Worm (Caenorhabditis elegans) whole organism, midembryonic: ENCODE results near the gene K12B6.4.
A peak's percentile ranks its signal among the peaks of the same experiment; 100 is the strongest.

ENCODE experiments used
- T22C8.4 ChIP-seq: fragments of 200-800 bp; sonication (Bioruptor generic); IDR thresholded peaks from 2 replicates; pipeline ENCODE4 v1.3.6; 2022; ENCODE audit warnings: missing genetic modification characterization, missing compliant biosample characterization
- cog-1 ChIP-seq: sonication (generic microtip); optimal IDR thresholded peaks from 2 replicates; lab custom pipeline; 2016; ENCODE audit warnings: missing genetic modification characterization, missing compliant biosample characterization
- flt-1 ChIP-seq: fragments of 200-800 bp; sonication (Bioruptor generic); IDR thresholded peaks from 2 replicates; pipeline ENCODE4 v1.3.6; 2022; ENCODE audit warnings: missing genetic modification characterization, missing compliant biosample characterization
- klf-2 ChIP-seq: fragments of 200-800 bp; sonication (Bioruptor generic); conservative IDR thresholded peaks from 2 replicates; pipeline ENCODE4 v1.3.6; 2022; ENCODE audit warnings: missing genetic modification reagents, missing genetic modification characterization, missing compliant biosample characterization
- med-1 ChIP-seq: sonication (generic microtip); optimal IDR thresholded peaks from 2 replicates; lab custom pipeline; 2017; ENCODE audit warnings: missing genetic modification characterization, mild to moderate bottlenecking, missing compliant biosample characterization, antibody characterized with exemption, missing genetic modification reagents; ENCODE audit not compliant: insufficient read depth
- ref-1 ChIP-seq: fragments of 200-800 bp; sonication (Bioruptor generic); conservative IDR thresholded peaks from 2 replicates; pipeline ENCODE4 v1.3.6; 2022; ENCODE audit warnings: missing genetic modification reagents, missing genetic modification characterization, missing compliant biosample characterization
- tab-1 ChIP-seq: fragments of 200-800 bp; sonication (Bioruptor generic); IDR thresholded peaks from 2 replicates; pipeline ENCODE4 v1.3.6; 2022; ENCODE audit warnings: missing genetic modification characterization, missing compliant biosample characterization
- ztf-23 ChIP-seq: fragments of 200-800 bp; sonication (Bioruptor generic); IDR thresholded peaks from 2 replicates; pipeline ENCODE4 v1.3.6; 2022; ENCODE audit warnings: missing genetic modification reagents, missing genetic modification characterization, missing compliant biosample characterization
- ztf-29 ChIP-seq: fragments of 200-800 bp; sonication (Bioruptor generic); IDR thresholded peaks from 2 replicates; pipeline ENCODE4 v1.3.6; 2022; ENCODE audit warnings: missing genetic modification reagents, missing genetic modification characterization, missing compliant biosample characterization

The K12B6.4 gene

DNA sequence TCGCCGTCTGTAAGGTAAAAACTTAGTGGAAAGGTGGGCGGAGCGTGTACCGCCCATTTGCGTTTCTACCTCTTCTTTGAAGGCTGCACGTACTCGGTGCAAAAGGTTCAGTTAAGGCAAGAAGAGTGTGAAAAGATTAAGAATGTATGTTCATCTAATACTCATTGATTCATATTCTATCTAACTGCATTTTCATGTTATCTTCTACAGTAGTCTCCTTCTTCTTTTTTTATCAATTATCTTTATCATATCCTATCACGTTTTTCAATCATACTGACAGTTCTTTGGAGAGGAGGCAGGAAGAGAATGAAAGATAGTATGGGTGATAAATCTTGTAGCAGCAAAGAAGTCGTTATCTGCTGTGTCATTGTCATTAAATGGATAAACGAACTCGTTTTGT is 33.7 kb downstream of the K12B6.4 start:
- TF ChIP-seq T22C8.4 (GFP tag; lab: Robert Waterston, UW) (no peak), ztf-29 (GFP tag; lab: Robert Waterston, UW) (no peak), klf-2 (GFP tag; lab: Robert Waterston, UW) (no peak), ztf-23 (GFP tag; lab: Robert Waterston, UW) (no peak), tab-1 (GFP tag; lab: Robert Waterston, UW) (no peak), ref-1 (GFP tag; lab: Robert Waterston, UW) (no peak), flt-1 (GFP tag; lab: Robert Waterston, UW) (no peak), cog-1 (no peak), med-1 (GFP tag; lab: Kevin White, UChicago) (no peak)

DNA sequence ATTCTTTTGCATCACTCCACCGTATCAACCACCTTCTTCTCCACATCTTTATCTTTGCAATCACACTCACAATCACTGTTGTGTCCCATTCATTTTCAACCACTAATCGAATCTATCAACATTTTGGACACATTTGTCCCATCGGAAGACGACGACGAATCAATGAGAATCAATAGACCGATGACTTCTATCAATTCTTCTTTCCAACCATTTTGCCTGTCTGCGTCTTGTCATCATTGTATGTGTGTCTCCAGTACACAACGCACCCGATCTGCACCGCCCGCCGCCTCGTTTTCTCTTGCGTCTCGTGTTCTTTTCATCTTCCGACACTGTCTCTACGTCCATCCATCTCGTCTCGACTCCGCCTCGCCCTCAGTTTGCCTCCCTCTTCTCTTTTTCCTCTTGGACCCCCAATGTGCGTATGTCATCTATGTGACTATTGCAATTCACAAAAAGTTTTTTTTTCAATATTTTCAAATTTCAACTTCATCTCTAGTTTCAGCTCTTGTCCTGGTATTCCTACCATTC is 34.6 kb downstream of the K12B6.4 start, which contains the start of gene dmd-7:
Gene dmd-7, plus strand, starts transcription at position 478 of the 528 bp plus-strand sequence.
- 0 out of 2 replicates have a peak, but pooled peaks have one; percentile 9 for TF ChIP-seq tab-1 (GFP tag; lab: Robert Waterston, UW)
- TF ChIP-seq cog-1: no peak

DNA sequence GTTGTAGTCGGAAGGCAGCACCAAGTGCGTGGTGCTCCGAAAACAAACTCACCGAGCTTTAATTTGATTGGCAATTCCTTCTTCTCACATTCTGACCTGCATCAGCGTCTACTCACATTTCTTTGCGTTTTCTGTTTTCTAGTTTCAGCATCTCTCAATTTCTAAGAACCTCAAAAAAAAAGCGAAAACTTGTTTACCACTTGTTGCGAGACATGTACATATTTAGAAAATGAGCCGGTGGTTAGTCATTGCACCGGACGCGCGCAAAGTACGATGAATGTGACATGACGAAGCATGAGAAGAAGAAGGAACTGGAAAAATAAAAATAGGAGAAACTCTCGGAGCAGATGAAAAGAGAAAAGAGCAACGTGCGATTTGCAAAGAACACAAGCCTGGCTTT is 36.4 kb downstream of the K12B6.4 start:
- TF ChIP-seq ztf-23 (GFP tag; lab: Robert Waterston, UW) (no peak), flt-1 (GFP tag; lab: Robert Waterston, UW) (no peak), tab-1 (GFP tag; lab: Robert Waterston, UW) (no peak), klf-2 (GFP tag; lab: Robert Waterston, UW) (no peak), cog-1 (no peak), ztf-29 (GFP tag; lab: Robert Waterston, UW) (no peak), ref-1 (GFP tag; lab: Robert Waterston, UW) (no peak), T22C8.4 (GFP tag; lab: Robert Waterston, UW) (no peak), med-1 (GFP tag; lab: Kevin White, UChicago) (no peak)

DNA sequence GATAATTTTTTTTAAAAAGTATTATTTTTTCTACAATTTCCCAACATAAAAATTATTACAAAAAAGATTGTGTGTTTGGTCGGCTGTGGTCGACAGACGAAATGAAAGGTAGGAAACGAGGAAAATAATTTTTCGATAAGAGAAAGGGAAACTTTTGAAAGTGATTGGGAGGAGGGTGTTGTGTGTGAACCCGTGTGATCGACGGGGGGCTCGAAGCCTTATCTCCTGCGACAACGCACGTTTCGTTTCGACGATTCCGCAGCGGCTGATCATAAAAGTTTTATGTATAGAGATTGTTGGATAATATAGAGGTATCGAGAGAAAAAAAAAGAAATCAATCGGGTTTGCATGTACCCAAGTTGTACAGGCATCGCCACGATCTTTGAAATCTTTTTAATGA is 37.8 kb downstream of the K12B6.4 start:
- no peak for TF ChIP-seq klf-2 (GFP tag; lab: Robert Waterston, UW)
- TF ChIP-seq T22C8.4 (GFP tag; lab: Robert Waterston, UW): no peak
- no peak for TF ChIP-seq flt-1 (GFP tag; lab: Robert Waterston, UW)
- TF ChIP-seq ref-1 (GFP tag; lab: Robert Waterston, UW): no peak
- no peak for TF ChIP-seq ztf-23 (GFP tag; lab: Robert Waterston, UW)
- TF ChIP-seq cog-1: no peak
- no peak for TF ChIP-seq tab-1 (GFP tag; lab: Robert Waterston, UW)
- TF ChIP-seq med-1 (GFP tag; lab: Kevin White, UChicago): no peak
- no peak for TF ChIP-seq ztf-29 (GFP tag; lab: Robert Waterston, UW)

DNA sequence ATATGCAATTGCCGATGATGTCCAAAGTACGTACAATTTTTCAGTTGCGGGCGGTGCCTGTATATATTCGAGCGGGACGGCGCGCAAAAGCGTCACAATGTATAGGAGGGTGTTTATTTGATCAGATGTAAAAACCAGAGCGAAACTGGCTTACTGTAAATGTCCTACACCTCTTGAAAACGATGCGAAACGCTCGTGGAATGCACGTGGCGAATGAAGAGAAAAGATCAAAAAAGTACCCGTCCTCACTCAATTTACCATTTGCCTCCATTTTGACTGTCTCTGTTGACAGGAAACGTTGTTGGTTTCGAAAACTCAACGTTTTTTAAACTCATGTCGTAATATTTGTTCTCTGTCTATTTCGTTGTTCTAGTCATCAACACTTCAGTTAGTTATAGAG is 40.3 kb downstream of the K12B6.4 start:
- TF ChIP-seq ref-1 (GFP tag; lab: Robert Waterston, UW): no peak
- TF ChIP-seq klf-2 (GFP tag; lab: Robert Waterston, UW): no peak
- no peak for TF ChIP-seq cog-1
- no peak for TF ChIP-seq ztf-23 (GFP tag; lab: Robert Waterston, UW)
- no peak for TF ChIP-seq ztf-29 (GFP tag; lab: Robert Waterston, UW)
- TF ChIP-seq tab-1 (GFP tag; lab: Robert Waterston, UW): no peak
- TF ChIP-seq med-1 (GFP tag; lab: Kevin White, UChicago): no peak
- no peak for TF ChIP-seq T22C8.4 (GFP tag; lab: Robert Waterston, UW)
- no peak for TF ChIP-seq flt-1 (GFP tag; lab: Robert Waterston, UW)

DNA sequence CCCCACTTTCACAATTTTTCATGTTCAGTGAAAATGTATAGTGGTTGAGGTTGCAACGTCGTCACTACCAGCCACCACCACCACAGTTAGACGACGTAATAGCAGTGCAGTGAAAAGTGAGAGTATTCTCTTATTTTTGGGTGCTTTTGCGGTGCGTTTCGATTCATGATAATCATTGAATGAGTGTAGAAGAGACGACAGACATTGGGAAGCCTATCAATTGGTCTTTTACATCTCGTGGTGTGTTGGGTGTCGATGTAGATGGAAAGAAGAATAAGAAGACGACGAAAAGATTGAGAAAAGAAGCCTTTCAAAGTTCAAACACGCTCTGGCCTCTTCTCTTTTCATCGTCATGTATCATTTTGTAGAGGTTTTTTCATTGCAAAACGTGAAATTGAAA is 41.2 kb downstream of the K12B6.4 start:
- TF ChIP-seq tab-1 (GFP tag; lab: Robert Waterston, UW) (no peak), ztf-23 (GFP tag; lab: Robert Waterston, UW) (no peak), klf-2 (GFP tag; lab: Robert Waterston, UW) (no peak), flt-1 (GFP tag; lab: Robert Waterston, UW) (no peak), ref-1 (GFP tag; lab: Robert Waterston, UW) (no peak), cog-1 (no peak), T22C8.4 (GFP tag; lab: Robert Waterston, UW) (no peak), ztf-29 (GFP tag; lab: Robert Waterston, UW) (no peak), med-1 (GFP tag; lab: Kevin White, UChicago) (no peak)

DNA sequence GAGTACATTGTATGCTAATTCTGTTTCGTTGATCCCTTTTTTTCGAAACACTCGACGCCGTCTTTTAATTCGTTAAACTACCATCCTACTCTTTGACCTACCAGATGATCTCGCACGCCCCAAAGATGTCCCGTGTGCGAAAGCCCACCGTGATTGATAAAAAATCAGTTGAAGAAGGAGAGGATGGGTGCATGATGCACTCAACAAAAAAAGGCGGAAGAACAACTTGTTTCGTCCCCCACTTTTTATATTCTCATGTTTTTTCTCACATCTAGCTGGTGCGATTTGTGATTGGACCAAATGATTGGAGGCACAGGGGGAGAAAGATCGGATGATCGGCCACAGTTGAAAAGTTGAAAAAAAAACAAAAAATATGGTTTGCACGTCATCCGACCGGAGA is 42.7 kb downstream of the K12B6.4 start:
- TF ChIP-seq ref-1 (GFP tag; lab: Robert Waterston, UW): no peak
- TF ChIP-seq flt-1 (GFP tag; lab: Robert Waterston, UW): no peak
- TF ChIP-seq T22C8.4 (GFP tag; lab: Robert Waterston, UW): no peak
- no peak for TF ChIP-seq tab-1 (GFP tag; lab: Robert Waterston, UW)
- TF ChIP-seq ztf-29 (GFP tag; lab: Robert Waterston, UW): no peak
- TF ChIP-seq cog-1: no peak
- no peak for TF ChIP-seq klf-2 (GFP tag; lab: Robert Waterston, UW)
- no peak for TF ChIP-seq ztf-23 (GFP tag; lab: Robert Waterston, UW)

DNA sequence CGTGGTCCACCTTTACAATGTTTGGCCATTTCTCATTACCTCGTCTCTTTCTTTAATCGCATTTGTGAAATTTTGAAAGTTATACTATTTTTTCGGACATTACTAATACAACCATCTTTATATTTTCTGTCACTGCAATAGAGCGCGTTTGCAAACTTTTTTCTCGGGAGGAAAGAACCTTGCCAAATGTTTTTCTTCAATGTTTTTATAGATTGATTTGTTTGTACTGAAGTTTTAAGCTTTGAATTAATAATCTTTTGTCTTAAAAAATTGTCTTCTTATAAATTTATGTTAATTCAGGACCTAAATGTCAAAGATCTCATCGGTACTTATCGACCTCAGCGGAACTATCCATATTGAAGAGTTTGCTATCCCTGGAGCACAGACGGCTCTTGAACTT is 46.2 kb downstream of the K12B6.4 start, which contains the start of gene K08B12.3:
Gene K08B12.3, plus strand, starts transcription at position 301 of the 400 bp plus-strand sequence.
- TF ChIP-seq ztf-23 (GFP tag; lab: Robert Waterston, UW) (no peak), tab-1 (GFP tag; lab: Robert Waterston, UW) (no peak), klf-2 (GFP tag; lab: Robert Waterston, UW) (no peak), ref-1 (GFP tag; lab: Robert Waterston, UW) (no peak), cog-1 (no peak), flt-1 (GFP tag; lab: Robert Waterston, UW) (no peak), med-1 (GFP tag; lab: Kevin White, UChicago) (no peak), ztf-29 (GFP tag; lab: Robert Waterston, UW) (no peak), T22C8.4 (GFP tag; lab: Robert Waterston, UW) (no peak)

DNA sequence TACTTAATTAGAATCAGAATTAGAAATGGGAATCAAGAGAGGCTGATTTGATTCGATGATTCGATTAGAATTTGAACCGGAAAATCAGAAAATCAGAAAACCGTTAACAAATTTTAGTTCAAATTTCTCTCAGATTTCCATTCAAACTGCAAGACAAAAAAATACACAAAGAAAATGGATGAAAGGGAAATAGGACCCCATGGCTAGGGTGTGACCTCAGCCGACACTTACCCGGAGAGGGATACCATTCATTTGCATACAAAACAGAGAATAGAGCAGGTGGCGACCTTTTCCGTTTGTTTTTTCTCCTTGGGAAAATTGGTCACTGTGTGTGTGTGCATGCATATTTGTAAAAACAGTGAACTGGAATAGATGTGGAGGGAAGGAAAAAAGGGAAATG is 47.1 kb downstream of the K12B6.4 start:
- TF ChIP-seq flt-1 (GFP tag; lab: Robert Waterston, UW): no peak
- TF ChIP-seq T22C8.4 (GFP tag; lab: Robert Waterston, UW): no peak
- TF ChIP-seq med-1 (GFP tag; lab: Kevin White, UChicago): no peak
- no peak for TF ChIP-seq cog-1
- no peak for TF ChIP-seq klf-2 (GFP tag; lab: Robert Waterston, UW)
- TF ChIP-seq ref-1 (GFP tag; lab: Robert Waterston, UW): no peak
- TF ChIP-seq tab-1 (GFP tag; lab: Robert Waterston, UW): no peak
- no peak for TF ChIP-seq ztf-23 (GFP tag; lab: Robert Waterston, UW)
- no peak for TF ChIP-seq ztf-29 (GFP tag; lab: Robert Waterston, UW)
